Worm (Caenorhabditis elegans) whole organism, L2 larva: Measurements from ENCODE around the gene set-31.

Experiments
- blmp-1 ChIP-seq: sonication (generic microtip); optimal IDR thresholded peaks from 2 replicates; lab custom pipeline; 2017; ENCODE audit warnings: missing genetic modification characterization, mild to moderate bottlenecking, missing compliant biosample characterization, antibody characterized with exemption, moderate library complexity; ENCODE audit not compliant: insufficient read depth
- nhr-12 ChIP-seq: fragments of 150-350 bp; optimal IDR thresholded peaks from 2 replicates; lab custom pipeline; 2014; ENCODE audit warnings: missing biosample characterization, missing genetic modification characterization
- ztf-1 ChIP-seq: fragments of 200-800 bp; sonication (Bioruptor generic); conservative IDR thresholded peaks from 2 replicates; pipeline ENCODE4 v1.3.6; 2022; ENCODE audit warnings: missing genetic modification characterization, missing compliant biosample characterization

DNA sequence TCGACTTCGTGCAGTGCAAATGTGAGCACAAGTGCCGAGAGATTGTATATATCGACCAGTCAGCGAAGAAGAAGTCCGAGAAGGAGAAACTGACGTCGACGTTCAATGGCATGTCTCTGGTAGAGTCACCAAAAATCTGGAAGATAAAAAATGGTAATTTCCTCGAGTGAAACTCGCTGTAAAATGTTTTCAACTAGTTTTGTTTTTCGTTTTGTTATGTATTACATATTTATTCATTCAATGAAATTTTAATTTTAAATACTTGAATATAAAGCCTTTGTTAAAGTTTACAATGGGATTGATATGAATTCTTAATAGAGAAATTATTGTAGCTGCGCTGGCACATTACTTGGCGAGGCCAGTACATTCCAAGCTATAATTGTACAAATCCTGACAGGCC, 2.2 kb downstream of the set-31 start:
- TF ChIP-seq nhr-12 (no peak), blmp-1 (tag; lab: Kevin White, UChicago) (no peak), ztf-1 (GFP tag; lab: Robert Waterston, UW) (no peak)
